Worm (Caenorhabditis elegans) whole organism, young adult: ENCODE data around the gene exos-4.2.

Experiments used
- C06A6.2 ChIP-seq: fragments of 200-800 bp; sonication (Bioruptor generic); conservative IDR thresholded peaks from 2 replicates; pipeline ENCODE4 v1.3.6; 2022; ENCODE audit warnings: missing genetic modification characterization, missing compliant biosample characterization
- F10E7.11 ChIP-seq: sonication (generic microtip); optimal IDR thresholded peaks from 2 replicates; lab custom pipeline; 2017; ENCODE audit warnings: mild to moderate bottlenecking, missing genetic modification characterization, moderate library complexity, missing compliant biosample characterization
- F23B12.7 ChIP-seq: sonication (generic microtip); optimal IDR thresholded peaks from 2 replicates; lab custom pipeline; 2017; ENCODE audit warnings: missing genetic modification characterization, mild to moderate bottlenecking, missing compliant biosample characterization, antibody characterized with exemption, moderate library complexity; ENCODE audit not compliant: insufficient read depth
- F33H1.4 ChIP-seq: fragments of 200-800 bp; sonication (Bioruptor generic); IDR thresholded peaks from 2 replicates; pipeline ENCODE4 v1.3.6; 2022; ENCODE audit warnings: missing genetic modification reagents, missing genetic modification characterization, missing compliant biosample characterization
- F52B5.7 ChIP-seq: sonication (generic microtip); optimal IDR thresholded peaks from 2 replicates; lab custom pipeline; 2016; ENCODE audit warnings: mild to moderate bottlenecking, missing genetic modification characterization, missing compliant biosample characterization
- Y67H2A.10 ChIP-seq: fragments of 200-800 bp; sonication (Bioruptor generic); conservative IDR thresholded peaks from 2 replicates; pipeline ENCODE4 v1.3.6; 2022; ENCODE audit warnings: missing genetic modification reagents, missing genetic modification characterization, missing compliant biosample characterization
- ZK185.1 ChIP-seq: sonication (generic microtip); optimal IDR thresholded peaks from 2 replicates; lab custom pipeline; 2016; ENCODE audit warnings: mild to moderate bottlenecking, missing genetic modification characterization, missing compliant biosample characterization; ENCODE audit not compliant: poor library complexity, severe bottlenecking
- aptf-3 ChIP-seq: fragments of 200-800 bp; sonication (Bioruptor generic); IDR thresholded peaks from 2 replicates; pipeline ENCODE4 v1.3.6; 2022; ENCODE audit warnings: missing genetic modification characterization, missing compliant biosample characterization
- atf-7 ChIP-seq: sonication (generic microtip); optimal IDR thresholded peaks from 2 replicates; lab custom pipeline; 2017; ENCODE audit warnings: mild to moderate bottlenecking, missing genetic modification characterization, missing compliant biosample characterization
- ceh-100 ChIP-seq: fragments of 200-800 bp; sonication (Bioruptor generic); IDR thresholded peaks from 2 replicates; pipeline ENCODE4 v1.3.6; 2022; ENCODE audit warnings: missing genetic modification reagents, missing genetic modification characterization, missing compliant biosample characterization
- ceh-58 ChIP-seq: fragments of 200-800 bp; sonication (Bioruptor generic); IDR thresholded peaks from 2 replicates; pipeline ENCODE4 v1.3.6; 2022; ENCODE audit warnings: missing genetic modification characterization, missing compliant biosample characterization
- efl-1 ChIP-seq: fragments of 150-350 bp; optimal IDR thresholded peaks from 2 replicates; lab custom pipeline; 2014; ENCODE audit warnings: missing biosample characterization, missing genetic modification reagents, missing genetic modification characterization
- fkh-3 ChIP-seq: sonication (generic microtip); optimal IDR thresholded peaks from 2 replicates; lab custom pipeline; 2016; ENCODE audit warnings: mild to moderate bottlenecking, missing genetic modification characterization, missing compliant biosample characterization
- gei-17 ChIP-seq: fragments of 200-800 bp; sonication (Bioruptor generic); optimal IDR thresholded peaks from 2 replicates; lab custom pipeline; 2018; ENCODE audit warnings: mild to moderate bottlenecking, missing genetic modification characterization, missing compliant biosample characterization
- hrde-1 ChIP-seq: sonication (generic microtip); optimal IDR thresholded peaks from 2 replicates; lab custom pipeline; 2016; ENCODE audit warnings: missing genetic modification characterization, mild to moderate bottlenecking, missing compliant biosample characterization, moderate library complexity, missing genotype, missing genetic modification reagents, borderline replicate concordance
- lin-26 ChIP-seq: fragments of 200-800 bp; sonication (Bioruptor generic); IDR thresholded peaks from 2 replicates; pipeline ENCODE4 v1.3.6; 2022; ENCODE audit warnings: missing genetic modification reagents, missing genetic modification characterization, missing compliant biosample characterization
- nfya-1 ChIP-seq: sonication (generic microtip); optimal IDR thresholded peaks from 2 replicates; lab custom pipeline; 2017; ENCODE audit warnings: antibody characterized with exemption, missing compliant biosample characterization, missing genetic modification characterization, borderline replicate concordance; ENCODE audit not compliant: insufficient read depth
- nhr-27 ChIP-seq: fragments of 200-800 bp; sonication (Bioruptor generic); optimal IDR thresholded peaks from 2 replicates; lab custom pipeline; 2018; ENCODE audit warnings: mild to moderate bottlenecking, missing genetic modification characterization, moderate library complexity, missing compliant biosample characterization
- rpc-1 ChIP-seq, 2 experiments: fragments of 150-350 bp in 1 of 2; sonication (generic microtip) in 1 of 2; optimal IDR thresholded peaks; 2 replicates each; lab custom pipeline; 2014 to 2018; ENCODE audit warnings: missing biosample characterization in 1 of 2, missing genetic modification characterization in 1 of 2, missing genetic modification reagents in 1 of 2, missing genotype in 1 of 2
- snpc-1.1 ChIP-seq: sonication (generic microtip); optimal IDR thresholded peaks from 2 replicates; lab custom pipeline; 2017; ENCODE audit warnings: missing genetic modification characterization, mild to moderate bottlenecking, missing compliant biosample characterization, antibody characterized with exemption, moderate library complexity, missing genotype, missing genetic modification reagents; ENCODE audit not compliant: insufficient read depth
- snpc-4 ChIP-seq, 5 experiments: fragments of 150-350 bp in 1 of 5; sonication (generic microtip) in 4 of 5; optimal IDR thresholded peaks; 2 replicates each; lab custom pipeline; 2014 to 2018; ENCODE audit warnings: missing genetic modification characterization in 5 of 5, missing biosample characterization in 3 of 5, antibody characterized with exemption in 2 of 5, mild to moderate bottlenecking in 2 of 5, missing compliant biosample characterization in 2 of 5, missing genotype in 2 of 5, moderate library complexity in 2 of 5, missing genetic modification reagents in 1 of 5
- somi-1 ChIP-seq: fragments of 200-800 bp; sonication (Bioruptor generic); optimal IDR thresholded peaks from 2 replicates; lab custom pipeline; 2018; ENCODE audit warnings: mild to moderate bottlenecking, missing genetic modification characterization, missing compliant biosample characterization
- xnd-1 ChIP-seq: sonication (generic microtip); optimal IDR thresholded peaks from 2 replicates; lab custom pipeline; 2016; ENCODE audit warnings: missing genotype, missing genetic modification reagents, missing genetic modification characterization, missing compliant biosample characterization
- zfh-2 ChIP-seq: fragments of 200-800 bp; sonication (Bioruptor generic); conservative IDR thresholded peaks from 2 replicates; pipeline ENCODE4 v1.3.6; 2022; ENCODE audit warnings: missing genetic modification reagents, missing genetic modification characterization, missing compliant biosample characterization
- ztf-22 ChIP-seq: fragments of 200-800 bp; sonication (Bioruptor generic); optimal IDR thresholded peaks from 2 replicates; lab custom pipeline; 2018; ENCODE audit warnings: mild to moderate bottlenecking, missing genetic modification characterization, moderate library complexity, missing compliant biosample characterization
- ztf-28 ChIP-seq: fragments of 200-800 bp; sonication (Bioruptor generic); IDR thresholded peaks from 2 replicates; pipeline ENCODE4 v1.3.6; 2022; ENCODE audit warnings: missing genetic modification reagents, missing genetic modification characterization, missing compliant biosample characterization
- ztf-3 ChIP-seq: fragments of 200-800 bp; sonication (Bioruptor generic); optimal IDR thresholded peaks from 2 replicates; lab custom pipeline; 2018; ENCODE audit warnings: mild to moderate bottlenecking, missing genetic modification characterization, missing compliant biosample characterization

exos-4.2 gene

DNA sequence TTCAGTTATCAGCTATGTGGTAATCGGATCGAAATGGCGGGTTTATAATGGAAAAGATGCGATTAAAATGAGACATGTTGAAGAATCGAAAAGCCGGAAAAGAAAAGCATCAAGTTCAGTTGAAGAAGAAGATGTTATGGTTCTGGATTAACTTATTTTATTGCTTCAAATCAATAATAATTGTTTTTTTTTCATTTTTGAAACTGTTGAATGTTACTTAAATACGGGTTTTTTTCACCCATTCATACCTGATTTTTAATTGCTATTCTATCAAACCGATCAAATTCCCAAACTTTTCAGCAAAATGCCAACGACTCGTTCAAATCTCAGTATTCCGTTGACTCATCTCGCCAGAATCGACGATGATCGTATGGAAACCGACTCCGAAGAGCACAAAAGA lies at the start of gene exos-4.2:
TSS of gene exos-4.2 (plus strand) at position 301 of the 400 bp plus-strand sequence.
- TF ChIP-seq F52B5.7 (tag; lab: Kevin White, UChicago) (no peak), somi-1 (GFP tag; lab: Kevin White, UChicago) (no peak), efl-1 (GFP tag; lab: Kevin White, UChicago) (no peak), F23B12.7 (tag; lab: Kevin White, UChicago) (no peak), ceh-100 (GFP tag; lab: Robert Waterston, UW) (no peak), gei-17 (GFP tag; lab: Kevin White, UChicago) (no peak), aptf-3 (GFP tag; lab: Robert Waterston, UW) (no peak)

DNA sequence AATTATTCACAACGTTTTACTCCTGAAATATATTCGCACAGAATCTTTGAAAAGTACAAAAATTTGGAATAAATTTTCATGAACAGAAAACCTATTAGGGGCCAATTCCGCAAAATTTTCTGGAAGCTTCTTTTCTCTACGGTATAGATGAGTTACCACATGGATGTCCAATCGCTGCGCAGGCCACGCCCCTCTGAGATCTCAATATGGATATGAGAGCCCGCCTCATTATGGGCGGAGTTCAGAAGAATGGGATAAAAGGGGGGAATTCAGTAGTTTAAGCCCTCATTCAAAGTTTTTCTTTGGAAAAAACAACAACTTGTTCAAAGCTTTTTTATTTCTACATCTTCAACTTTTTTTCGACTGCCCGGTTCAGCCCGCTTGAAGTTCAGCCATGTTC lies 48.5 kb upstream of the exos-4.2 start, which contains the start of gene daf-7:
TSS of gene daf-7 (plus strand) at position 301 of the 400 bp plus-strand sequence.
- TF ChIP-seq F10E7.11 (tag; lab: Kevin White, UChicago) (no peak), snpc-4 (GFP tag; optimal IDR thresholded peaks at IDR 0.05; lab: Kevin White, UChicago) (no peak), snpc-4 (tag; optimal IDR thresholded peaks at IDR 0.05; lab: Kevin White, UChicago) (no peak)
- TF ChIP-seq, all 124 proteins: peak for 0

DNA sequence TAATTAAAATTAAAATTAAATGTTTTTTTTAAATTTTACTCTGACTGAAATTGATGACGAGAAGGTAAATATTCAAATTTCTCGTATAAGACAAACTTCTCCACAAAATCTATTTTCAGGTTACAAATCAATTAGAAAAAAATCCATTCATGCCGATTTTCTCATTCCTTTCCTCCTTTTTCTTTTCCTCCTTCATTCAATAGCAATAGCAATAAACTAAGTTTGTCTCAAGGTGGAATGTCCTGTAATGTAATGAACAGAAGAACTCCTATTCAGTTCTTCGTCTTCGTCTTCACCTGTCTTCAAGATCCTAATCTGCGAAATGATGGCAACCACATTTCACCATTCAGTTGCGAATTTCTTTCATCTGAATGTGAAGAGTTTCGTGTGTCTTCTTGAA lies 44.2 kb upstream of the exos-4.2 start, which contains the start of gene dac-1:
TSS of gene dac-1 (plus strand) at position 301 of the 400 bp plus-strand sequence.
- TF ChIP-seq ztf-28 (GFP tag; lab: Robert Waterston, UW) = no peak
- TF ChIP-seq nhr-27 (tag; lab: Kevin White, UChicago) = no peak
- no peak for TF ChIP-seq rpc-1 (optimal IDR thresholded peaks at IDR 0.05; lab: Kevin White, UChicago)
- TF ChIP-seq rpc-1 (tag; optimal IDR thresholded peaks at IDR 0.05; lab: Kevin White, UChicago) = no peak
- TF ChIP-seq ztf-3 (GFP tag; lab: Kevin White, UChicago) = no peak
- TF ChIP-seq nfya-1 = no peak
- TF ChIP-seq ZK185.1 = no peak
- no peak for TF ChIP-seq xnd-1 (tag; lab: Kevin White, UChicago)
- TF ChIP-seq F33H1.4 (GFP tag; lab: Robert Waterston, UW) = no peak
- no peak for TF ChIP-seq Y67H2A.10
- TF ChIP-seq atf-7 = no peak
- no peak for TF ChIP-seq hrde-1 (tag; lab: Kevin White, UChicago)
- TF ChIP-seq, all 124 proteins: peak for 0

DNA sequence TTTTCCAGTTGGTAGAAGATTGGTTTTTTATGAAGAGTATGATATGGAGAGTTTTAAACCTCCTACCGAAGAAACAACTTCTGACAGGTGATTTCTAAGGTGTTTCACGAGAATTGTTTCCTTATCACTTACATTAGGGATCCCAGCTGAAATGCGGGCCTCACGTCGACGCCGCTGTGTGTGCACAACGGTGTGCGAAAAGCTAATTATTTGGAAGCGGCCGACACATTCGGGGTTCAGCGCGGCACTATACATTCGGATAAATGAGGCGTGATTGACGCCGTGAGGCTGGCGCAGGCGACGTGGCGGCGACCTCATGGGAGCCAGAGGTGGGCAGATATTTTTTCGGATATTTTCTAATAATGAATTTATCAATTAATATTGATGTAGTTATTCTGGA lies 40.7 kb upstream of the exos-4.2 start:
- TF ChIP-seq ceh-58 (GFP tag; lab: Robert Waterston, UW) = no peak
- 0 out of 2 replicates have a peak, but pooled peaks have one; percentile 21 for TF ChIP-seq zfh-2 (GFP tag; lab: Robert Waterston, UW)
- TF ChIP-seq snpc-1.1 = peak; percentile 83
- peak; percentile 44 for TF ChIP-seq snpc-4 (GFP tag; optimal IDR thresholded peaks at IDR 0.05; lab: Kevin White, UChicago)
- TF ChIP-seq snpc-4 (tag; optimal IDR thresholded peaks at IDR 0.05; lab: Kevin White, UChicago) = peak in 2 of 4 experiments; percentile 81 to 88
- TF ChIP-seq lin-26 (GFP tag; lab: Robert Waterston, UW) = no peak

DNA sequence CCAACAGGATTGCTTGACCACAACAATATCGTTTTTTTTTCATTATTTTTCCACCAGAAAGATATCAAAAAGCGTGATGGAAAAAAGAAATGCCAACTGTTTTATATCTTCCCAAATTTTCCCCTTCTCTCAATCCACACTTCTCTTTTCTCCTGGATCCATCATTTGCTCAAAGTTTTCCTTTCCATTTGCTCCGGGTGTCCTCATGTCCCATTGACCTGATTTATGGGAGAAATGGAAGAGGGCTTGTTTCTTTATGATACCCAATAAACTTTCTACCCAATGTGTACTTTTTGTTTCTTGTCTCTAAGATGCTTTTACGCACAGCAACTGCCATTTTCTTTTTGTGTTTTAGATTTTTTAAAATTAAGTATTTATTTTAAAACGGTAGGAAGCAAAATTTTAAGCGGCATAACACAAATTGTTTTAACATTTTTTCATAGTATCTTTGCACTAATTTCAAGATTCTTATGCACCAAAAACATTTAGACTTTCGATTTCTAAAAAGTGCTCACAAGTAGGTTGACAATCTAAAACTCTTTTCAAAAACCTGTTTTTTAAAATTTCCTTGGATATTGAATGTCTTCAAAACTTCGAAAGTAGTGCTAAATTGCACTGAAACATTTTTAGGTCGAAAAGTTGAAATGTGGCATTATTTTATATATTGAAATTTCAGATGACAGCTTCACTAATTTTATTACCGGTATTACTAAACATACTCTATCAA lies 37.3 kb upstream of the exos-4.2 start, which contains the start of gene clec-149:
TSS of gene clec-149 (plus strand) at position 677 of the 727 bp plus-strand sequence.
- TF ChIP-seq fkh-3 = no peak
- no peak for TF ChIP-seq C06A6.2 (GFP tag; lab: Robert Waterston, UW)
- no peak for TF ChIP-seq ztf-22 (GFP tag; lab: Kevin White, UChicago)
- no peak for TF ChIP-seq ztf-3 (GFP tag; lab: Kevin White, UChicago)
